Fruit fly (Drosophila melanogaster) whole organism, embryonic: Measurements from ENCODE around the gene da.

Source experiments
- B-H1 ChIP-seq: fragments of 200-800 bp; sonication (Bioruptor generic); IDR thresholded peaks from 3 replicates; pipeline ENCODE4 v1.3.6; 2022; ENCODE audit warnings: missing biosample characterization, missing genetic modification characterization
- B-H2 ChIP-seq: fragments of 200-800 bp; sonication (Bioruptor generic); optimal IDR thresholded peaks from 2 replicates; lab custom pipeline; 2018; ENCODE audit warnings: missing biosample characterization, mild to moderate bottlenecking, missing genetic modification characterization
- BEAF-32 ChIP-seq: fragments of 200-800 bp; sonication (Bioruptor generic); optimal IDR thresholded peaks from 3 replicates; lab custom pipeline; 2017; ENCODE audit warnings: missing biosample characterization, missing genetic modification characterization, mild to moderate bottlenecking, moderate library complexity, missing genetic modification reagents
- CG11085 ChIP-seq: fragments of 200-800 bp; sonication (Bioruptor generic); IDR thresholded peaks from 2 replicates; pipeline ENCODE4 v1.3.6; 2022; ENCODE audit warnings: missing biosample characterization, missing genetic modification characterization
- CG12236 ChIP-seq: fragments of 200-800 bp; sonication (Bioruptor generic); optimal IDR thresholded peaks from 2 replicates; lab custom pipeline; 2016; ENCODE audit warnings: missing biosample characterization, missing genetic modification characterization
- CG12769 ChIP-seq: fragments of 200-800 bp; sonication (Bioruptor generic); optimal IDR thresholded peaks from 2 replicates; lab custom pipeline; 2019; ENCODE audit warnings: missing biosample characterization, mild to moderate bottlenecking, missing genetic modification characterization, moderate library complexity
- CG14965 ChIP-seq: fragments of 200-800 bp; sonication (Bioruptor generic); optimal IDR thresholded peaks from 2 replicates; lab custom pipeline; 2016; ENCODE audit warnings: missing biosample characterization, missing genetic modification characterization, borderline replicate concordance
- CG15011 ChIP-seq: fragments of 200-800 bp; sonication (Bioruptor generic); optimal IDR thresholded peaks from 3 replicates; lab custom pipeline; 2018; ENCODE audit warnings: missing biosample characterization, mild to moderate bottlenecking, missing genetic modification characterization
- CG16813 ChIP-seq: fragments of 200-800 bp; sonication (Bioruptor generic); IDR thresholded peaks from 3 replicates; pipeline ENCODE4 v1.3.6; 2022; ENCODE audit warnings: missing biosample characterization, missing genetic modification characterization; ENCODE audit not compliant: partially characterized antibody
- CG18764 ChIP-seq: fragments of 200-800 bp; sonication (Bioruptor generic); optimal IDR thresholded peaks from 3 replicates; lab custom pipeline; 2016; ENCODE audit warnings: missing biosample characterization, missing genetic modification characterization
- CG2116 ChIP-seq: fragments of 200-800 bp; sonication (Bioruptor generic); optimal IDR thresholded peaks from 3 replicates; lab custom pipeline; 2018; ENCODE audit warnings: missing biosample characterization, mild to moderate bottlenecking, missing genetic modification characterization
- CG2678 ChIP-seq: fragments of 200-800 bp; sonication (Bioruptor generic); optimal IDR thresholded peaks from 3 replicates; lab custom pipeline; 2019; ENCODE audit warnings: missing biosample characterization, mild to moderate bottlenecking, missing genetic modification characterization, moderate library complexity
- CG2889 ChIP-seq: fragments of 200-800 bp; sonication (Bioruptor generic); IDR thresholded peaks from 3 replicates; pipeline ENCODE4 v1.3.6; 2022; ENCODE audit warnings: missing biosample characterization, missing genetic modification characterization
- CG32772 ChIP-seq: fragments of 200-800 bp; sonication (Bioruptor generic); IDR thresholded peaks from 2 replicates; pipeline ENCODE4 v1.3.6; 2022; ENCODE audit warnings: missing biosample characterization, missing genetic modification characterization
- CG34376 ChIP-seq: fragments of 200-800 bp; sonication (Bioruptor generic); optimal IDR thresholded peaks from 2 replicates; lab custom pipeline; 2018; ENCODE audit warnings: missing biosample characterization, mild to moderate bottlenecking, missing genetic modification characterization
- CG3995 ChIP-seq: fragments of 200-800 bp; sonication (Bioruptor generic); optimal IDR thresholded peaks from 3 replicates; lab custom pipeline; 2016; ENCODE audit warnings: missing biosample characterization, missing genetic modification characterization
- CG4424 ChIP-seq: fragments of 200-800 bp; sonication (Bioruptor generic); optimal IDR thresholded peaks from 3 replicates; lab custom pipeline; 2016; ENCODE audit warnings: missing biosample characterization, missing genetic modification characterization
- CG6683 ChIP-seq: fragments of 200-800 bp; sonication (Bioruptor generic); optimal IDR thresholded peaks from 2 replicates; lab custom pipeline; 2017; ENCODE audit warnings: missing biosample characterization, mild to moderate bottlenecking, missing genetic modification characterization, missing genetic modification reagents
- CG7963 ChIP-seq: fragments of 200-800 bp; sonication (Bioruptor generic); IDR thresholded peaks from 3 replicates; pipeline ENCODE4 v1.3.6; 2022; ENCODE audit warnings: missing biosample characterization, missing genetic modification characterization; ENCODE audit not compliant: partially characterized antibody
- CG8290 ChIP-seq, 3 experiments: fragments of 200-800 bp; sonication (Bioruptor generic); optimal IDR thresholded peaks; 2 replicates each; lab custom pipeline; 2016 to 2019; ENCODE audit warnings: missing biosample characterization in 3 of 3, missing genetic modification characterization in 3 of 3, mild to moderate bottlenecking in 2 of 3, moderate library complexity in 1 of 3
- CG8765 ChIP-seq: fragments of 200-800 bp; sonication (Bioruptor generic); IDR thresholded peaks from 2 replicates; pipeline ENCODE4 v1.3.6; 2022; ENCODE audit warnings: missing biosample characterization, missing genetic modification characterization
- Doc3 ChIP-seq: fragments of 200-800 bp; sonication (Bioruptor generic); IDR thresholded peaks from 3 replicates; pipeline ENCODE4 v1.3.6; 2022; ENCODE audit warnings: missing biosample characterization, missing genetic modification characterization; ENCODE audit not compliant: partially characterized antibody
- Dp ChIP-seq: fragments of 200-800 bp; sonication (Bioruptor generic); optimal IDR thresholded peaks from 2 replicates; lab custom pipeline; 2018; ENCODE audit warnings: missing biosample characterization, mild to moderate bottlenecking, missing genetic modification characterization, moderate library complexity
- Ets97D ChIP-seq: fragments of 200-800 bp; sonication (Bioruptor generic); optimal IDR thresholded peaks from 3 replicates; lab custom pipeline; 2016; ENCODE audit warnings: missing biosample characterization, missing genetic modification characterization
- Gsc ChIP-seq: fragments of 200-800 bp; sonication (Bioruptor generic); IDR thresholded peaks from 2 replicates; pipeline ENCODE4 v1.3.6; 2022; ENCODE audit warnings: missing biosample characterization, missing genetic modification characterization
- HLH3B ChIP-seq: fragments of 200-800 bp; sonication (Bioruptor generic); IDR thresholded peaks from 2 replicates; pipeline ENCODE4 v1.3.6; 2022; ENCODE audit warnings: missing biosample characterization, missing genetic modification characterization
- Hr51 ChIP-seq, 2 experiments: fragments of 200-800 bp; sonication (Bioruptor generic); optimal IDR thresholded peaks; 2 replicates in 1 of 2; 3 replicates in 1 of 2; lab custom pipeline; 2016 to 2018; ENCODE audit warnings: missing biosample characterization in 2 of 2, missing genetic modification characterization in 2 of 2, mild to moderate bottlenecking in 1 of 2, moderate library complexity in 1 of 2
- Jarid2 ChIP-seq: fragments of 200-800 bp; sonication (Bioruptor generic); optimal IDR thresholded peaks from 3 replicates; lab custom pipeline; 2017; ENCODE audit warnings: mild to moderate bottlenecking, missing biosample characterization, missing genetic modification reagents, missing genetic modification characterization
- MBD-R2 ChIP-seq: fragments of 200-800 bp; sonication (Bioruptor generic); IDR thresholded peaks from 2 replicates; pipeline ENCODE4 v1.3.6; 2022; ENCODE audit warnings: missing biosample characterization, missing genetic modification characterization
- MTF-1 ChIP-seq: fragments of 200-800 bp; sonication (Bioruptor generic); optimal IDR thresholded peaks from 2 replicates; lab custom pipeline; 2018; ENCODE audit warnings: missing biosample characterization, mild to moderate bottlenecking, missing genetic modification characterization, borderline replicate concordance
- NC2α ChIP-seq: fragments of 200-800 bp; sonication (Bioruptor generic); optimal IDR thresholded peaks from 2 replicates; lab custom pipeline; 2016; ENCODE audit warnings: missing biosample characterization, missing genetic modification characterization
- Neu2 ChIP-seq: fragments of 200-800 bp; sonication (Bioruptor generic); optimal IDR thresholded peaks from 3 replicates; lab custom pipeline; 2016; ENCODE audit warnings: missing biosample characterization, missing genetic modification characterization, borderline replicate concordance
- Side ChIP-seq: fragments of 200-800 bp; sonication (Bioruptor generic); optimal IDR thresholded peaks from 2 replicates; lab custom pipeline; 2016; ENCODE audit warnings: missing biosample characterization, missing genetic modification characterization
- TFAM ChIP-seq: fragments of 200-800 bp; sonication (Bioruptor generic); optimal IDR thresholded peaks from 2 replicates; lab custom pipeline; 2017; ENCODE audit warnings: missing biosample characterization, missing genetic modification characterization, inconsistent platforms
- disco-r ChIP-seq: fragments of 200-800 bp; sonication (Bioruptor generic); optimal IDR thresholded peaks from 2 replicates; lab custom pipeline; 2016; ENCODE audit warnings: missing biosample characterization, missing genetic modification characterization
- fd64A ChIP-seq: fragments of 200-800 bp; sonication (Bioruptor generic); optimal IDR thresholded peaks from 3 replicates; lab custom pipeline; 2018; ENCODE audit warnings: missing biosample characterization, mild to moderate bottlenecking, missing genetic modification characterization
- hb ChIP-seq: fragments of 200-800 bp; sonication (Bioruptor generic); IDR thresholded peaks from 3 replicates; pipeline ENCODE4 v1.3.6; 2022; ENCODE audit warnings: missing biosample characterization, missing genetic modification characterization; ENCODE audit not compliant: partially characterized antibody
- insv ChIP-seq, 2 experiments: fragments of 200-800 bp; sonication (Bioruptor generic); optimal IDR thresholded peaks; 3 replicates each; lab custom pipeline; 2016 to 2018; ENCODE audit warnings: missing biosample characterization in 2 of 2, missing genetic modification characterization in 2 of 2
- inv ChIP-seq: fragments of 200-800 bp; sonication (Bioruptor generic); IDR thresholded peaks from 2 replicates; pipeline ENCODE4 v1.3.6; 2022; ENCODE audit warnings: missing biosample characterization, missing genetic modification characterization; ENCODE audit not compliant: partially characterized antibody
- pb ChIP-seq: fragments of 200-800 bp; sonication (Bioruptor generic); optimal IDR thresholded peaks from 3 replicates; lab custom pipeline; 2016; ENCODE audit warnings: missing biosample characterization, missing genetic modification characterization
- pita ChIP-seq: fragments of 200-800 bp; sonication (Bioruptor generic); optimal IDR thresholded peaks from 2 replicates; lab custom pipeline; 2017; ENCODE audit warnings: missing biosample characterization, mild to moderate bottlenecking, missing genetic modification characterization
- scrt ChIP-seq: fragments of 200-800 bp; sonication (Bioruptor generic); optimal IDR thresholded peaks from 2 replicates; lab custom pipeline; 2018; ENCODE audit warnings: missing biosample characterization, mild to moderate bottlenecking, missing genetic modification characterization, moderate library complexity
- slbo ChIP-seq: fragments of 200-800 bp; sonication (Bioruptor generic); IDR thresholded peaks from 2 replicates; pipeline ENCODE4 v1.3.6; 2022; ENCODE audit warnings: missing biosample characterization, missing genetic modification characterization
- slp2 ChIP-seq: fragments of 200-800 bp; sonication (Bioruptor generic); optimal IDR thresholded peaks from 2 replicates; lab custom pipeline; 2016; ENCODE audit warnings: missing biosample characterization, missing genetic modification characterization
- toy ChIP-seq: fragments of 200-800 bp; sonication (Bioruptor generic); IDR thresholded peaks from 2 replicates; pipeline ENCODE4 v1.3.6; 2022; ENCODE audit warnings: missing biosample characterization, missing genetic modification characterization
- trem ChIP-seq: fragments of 200-800 bp; optimal IDR thresholded peaks from 3 replicates; lab custom pipeline; 2019; ENCODE audit warnings: missing biosample characterization, mild to moderate bottlenecking, missing genetic modification characterization, moderate library complexity
- vfl ChIP-seq: fragments of 200-800 bp; sonication (Bioruptor generic); optimal IDR thresholded peaks from 2 replicates; lab custom pipeline; 2016; ENCODE audit warnings: missing biosample characterization, missing genetic modification characterization
- wdn ChIP-seq: fragments of 200-800 bp; sonication (Bioruptor generic); IDR thresholded peaks from 2 replicates; pipeline ENCODE4 v1.3.6; 2022; ENCODE audit warnings: missing biosample characterization, missing genetic modification characterization
- wor ChIP-seq: fragments of 200-800 bp; sonication (Bioruptor generic); IDR thresholded peaks from 2 replicates; pipeline ENCODE4 v1.3.6; 2022; ENCODE audit warnings: missing biosample characterization, missing genetic modification characterization

Gene da

DNA sequence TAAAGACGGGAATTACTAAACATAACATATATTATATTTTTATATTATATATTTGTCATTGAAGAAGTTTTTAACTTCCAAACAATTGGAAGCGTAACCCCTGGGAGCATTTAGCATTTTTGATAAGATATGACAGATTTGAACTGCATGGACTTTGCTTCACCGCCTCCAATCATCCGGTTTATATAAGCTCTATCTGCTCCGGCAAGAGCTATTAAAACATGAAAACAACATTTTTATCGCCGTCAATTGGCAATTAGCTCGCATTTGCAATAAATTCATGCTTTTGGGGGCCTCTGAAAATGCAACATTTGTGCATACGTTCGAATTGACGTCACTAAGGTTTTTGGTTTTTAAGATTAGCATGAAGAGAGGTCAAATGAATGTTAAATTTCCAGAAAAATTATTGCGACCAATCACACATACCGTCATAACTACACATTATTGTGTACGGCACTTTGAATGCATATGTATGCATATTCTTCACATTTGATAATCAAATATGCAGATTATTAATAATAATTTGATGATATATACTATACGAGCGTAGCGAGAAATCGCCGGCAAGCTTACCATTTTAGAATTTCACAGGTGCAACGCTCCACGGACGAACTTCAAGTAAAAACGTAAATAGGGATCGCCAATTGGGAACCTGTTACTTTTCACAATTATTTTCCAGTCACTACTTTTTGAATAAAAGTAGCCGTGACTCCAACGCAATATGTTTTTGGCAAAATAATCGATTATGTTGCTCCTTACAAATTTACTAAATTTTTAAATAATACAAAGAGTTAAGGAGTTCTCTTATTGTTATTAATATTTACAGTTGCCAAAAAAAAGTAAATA, 8.0 kb downstream of the da start, which contains the start of gene Mdh1 (continued):
- TF ChIP-seq CG8290 (GFP tag; optimal IDR thresholded peaks at IDR 0.05; lab: Kevin White, UChicago) (no peak), CG8290 (tag; optimal IDR thresholded peaks at IDR 0.05; lab: Kevin White, UChicago) (no peak), MBD-R2 (GFP tag; lab: Robert Waterston, UW) (no peak), CG2889 (GFP tag; lab: Robert Waterston, UW) (no peak), CG18764 (GFP tag; lab: Kevin White, UChicago) (no peak), CG7963 (no peak), Neu2 (no peak), CG4424 (GFP tag; lab: Kevin White, UChicago) (no peak), CG11085 (GFP tag; lab: Robert Waterston, UW) (no peak), NC2α (GFP tag; lab: Kevin White, UChicago) (no peak), scrt (GFP tag; lab: Kevin White, UChicago) (no peak), B-H1 (GFP tag; lab: Robert Waterston, UW) (no peak), MTF-1 (no peak), disco-r (no peak), CG12769 (tag; lab: Kevin White, UChicago) (no peak), CG15011 (GFP tag; lab: Kevin White, UChicago) (no peak), wdn (GFP tag; lab: Robert Waterston, UW) (no peak), TFAM (GFP tag; lab: Kevin White, UChicago) (no peak), Hr51 (GFP tag; optimal IDR thresholded peaks at IDR 0.05; lab: Kevin White, UChicago) (no peak), Jarid2 (GFP tag; lab: Kevin White, UChicago) (no peak), CG34376 (GFP tag; lab: Kevin White, UChicago) (peak; percentile 37), insv (GFP tag; optimal IDR thresholded peaks at IDR 0.05; lab: Kevin White, UChicago) (peak in 1 of 2 experiments; percentile 43), vfl (GFP tag; lab: Kevin White, UChicago) (no peak), wor (no peak), Side (GFP tag; lab: Kevin White, UChicago) (no peak), CG14965 (GFP tag; lab: Kevin White, UChicago) (no peak), slp2 (GFP tag; lab: Kevin White, UChicago) (no peak), CG32772 (GFP tag; lab: Robert Waterston, UW) (no peak), toy (no peak), fd64A (no peak), HLH3B (GFP tag; lab: Robert Waterston, UW) (no peak), pita (GFP tag; lab: Kevin White, UChicago) (no peak)

dm6 chr2L:10396488-10396824, 8.6 kb downstream of the da start, which contains the start of gene Cnot4:
Gene Cnot4, plus strand, starts transcription at chr2L:10396716.
- TF ChIP-seq inv (GFP tag; lab: Robert Waterston, UW) (0 out of 2 replicates have a peak, but pooled peaks have one; percentile 30), CG12236 (no peak), CG3995 (peak; percentile 96), BEAF-32 (GFP tag; lab: Kevin White, UChicago) (peak; percentile 69), pb (GFP tag; lab: Kevin White, UChicago) (no peak), Doc3 (GFP tag; lab: Robert Waterston, UW) (peak; percentile 38; the same call in 1 of the 3 replicates), Ets97D (GFP tag; lab: Kevin White, UChicago) (no peak), trem (peak; percentile 38), CG2116 (GFP tag; lab: Kevin White, UChicago) (peak; percentile 97), CG2678 (tag; lab: Kevin White, UChicago) (no peak), slbo (GFP tag; lab: Robert Waterston, UW) (no peak), CG8765 (GFP tag; lab: Robert Waterston, UW) (no peak), Gsc (GFP tag; lab: Robert Waterston, UW) (no peak), B-H2 (GFP tag; lab: Kevin White, UChicago) (no peak), CG16813 (GFP tag; lab: Robert Waterston, UW) (peak; percentile 46; the same call in 1 of the 3 replicates), Dp (peak; percentile 1), hb (GFP tag; lab: Robert Waterston, UW) (no peak), CG8290 (GFP tag; optimal IDR thresholded peaks at IDR 0.05; lab: Kevin White, UChicago) (peak; percentile 10), CG8290 (tag; optimal IDR thresholded peaks at IDR 0.05; lab: Kevin White, UChicago) (no peak), CG6683 (GFP tag; lab: Kevin White, UChicago) (no peak)
